Worm (Caenorhabditis elegans) whole organism, L3 larva: ENCODE data around the gene C09G9.3.
A peak's percentile ranks its signal among the peaks of the same experiment; 100 is the strongest.

Experiments
- R02D3.7 ChIP-seq: fragments of 150-350 bp; optimal IDR thresholded peaks from 2 replicates; lab custom pipeline; 2014; ENCODE audit warnings: missing biosample characterization, missing genetic modification characterization
- ceh-9 ChIP-seq: sonication (generic microtip); optimal IDR thresholded peaks from 2 replicates; lab custom pipeline; 2018; ENCODE audit warnings: missing biosample characterization, missing genetic modification characterization
- fkh-10 ChIP-seq: sonication (generic microtip); optimal IDR thresholded peaks from 2 replicates; lab custom pipeline; 2017; ENCODE audit warnings: missing biosample characterization, missing genetic modification reagents, missing genetic modification characterization
- lin-15B ChIP-seq: fragments of 150-350 bp; optimal IDR thresholded peaks from 2 replicates; lab custom pipeline; 2014; ENCODE audit warnings: missing biosample characterization, missing genetic modification characterization
- lsy-12 ChIP-seq: sonication (generic microtip); optimal IDR thresholded peaks from 2 replicates; lab custom pipeline; 2016; ENCODE audit warnings: mild to moderate bottlenecking, missing genetic modification characterization, missing compliant biosample characterization
- nhr-237 ChIP-seq: fragments of 150-350 bp; optimal IDR thresholded peaks from 2 replicates; lab custom pipeline; 2014; ENCODE audit warnings: missing biosample characterization, missing genetic modification characterization
- nhr-25 ChIP-seq: sonication (generic microtip); optimal IDR thresholded peaks from 2 replicates; lab custom pipeline; 2017; ENCODE audit warnings: missing biosample characterization, missing genetic modification characterization
- nhr-76 ChIP-seq: fragments of 150-350 bp; sonication (generic microtip); optimal IDR thresholded peaks from 5 replicates; lab custom pipeline; 2014; ENCODE audit warnings: missing biosample characterization, missing genetic modification characterization
- pqm-1 ChIP-seq: fragments of 150-350 bp; optimal IDR thresholded peaks from 2 replicates; lab custom pipeline; 2017; ENCODE audit warnings: missing biosample characterization, missing genetic modification characterization, inconsistent platforms

- TF ChIP-seq ceh-9 (tag; lab: Kevin White, UChicago) (no peak), nhr-76 (tag; lab: Kevin White, UChicago) (no peak), nhr-25 (no peak), lin-15B (tag; lab: Kevin White, UChicago) (no peak), fkh-10 (GFP tag; lab: Kevin White, UChicago) (no peak), nhr-237 (tag; lab: Kevin White, UChicago) (no peak), R02D3.7 (tag; lab: Kevin White, UChicago) (no peak), lsy-12 (tag; lab: Kevin White, UChicago) (no peak), pqm-1 (tag; lab: Kevin White, UChicago) (peak; percentile 55)
Measured at ce11 chrIV:8845922-8846321, 26.9 kb downstream of the C09G9.3 start.
